Worm (Caenorhabditis elegans) whole organism, mixed stage, embryonic: Measurements from ENCODE around the gene rap-2.

Source experiments
- ceh-43 ChIP-seq: fragments of 200-800 bp; sonication (Bioruptor generic); optimal IDR thresholded peaks from 2 replicates; lab custom pipeline; 2018; ENCODE audit warnings: mild to moderate bottlenecking, missing genetic modification characterization, moderate library complexity, missing compliant biosample characterization
- hlh-1 ChIP-seq: fragments of 150-350 bp; optimal IDR thresholded peaks from 2 replicates; lab custom pipeline; 2014; ENCODE audit warnings: missing biosample characterization, missing genetic modification reagents, missing genetic modification characterization
- pha-4 ChIP-seq: fragments of 150-350 bp; optimal IDR thresholded peaks from 2 replicates; lab custom pipeline; 2018; ENCODE audit warnings: missing biosample characterization, missing genetic modification reagents, missing genetic modification characterization
- snpc-4 ChIP-seq: fragments of 150-350 bp; optimal IDR thresholded peaks from 2 replicates; lab custom pipeline; 2014; ENCODE audit warnings: missing biosample characterization, missing genetic modification characterization

- TF ChIP-seq hlh-1 (no peak), snpc-4 (tag; lab: Kevin White, UChicago) (no peak), ceh-43 (GFP tag; lab: Kevin White, UChicago) (no peak), pha-4 (tag; lab: Kevin White, UChicago) (no peak)
Measured at ce11 chrV:15052368-15052767, 11.5 kb downstream of the rap-2 start, which contains the start of the genes fbxa-82 and C25D7.5.
